Worm (Caenorhabditis elegans) whole organism, early embryonic: ENCODE data around the gene srx-32.

ENCODE experiments used
- B0310.2 ChIP-seq: sonication (generic microtip); optimal IDR thresholded peaks from 2 replicates; lab custom pipeline; 2016; ENCODE audit warnings: mild to moderate bottlenecking, missing genetic modification characterization, missing compliant biosample characterization
- F13C5.2 ChIP-seq: sonication (generic microtip); optimal IDR thresholded peaks from 2 replicates; lab custom pipeline; 2017; ENCODE audit warnings: mild to moderate bottlenecking, missing genetic modification characterization, inconsistent platforms, missing compliant biosample characterization
- aly-1 ChIP-seq: sonication (generic microtip); optimal IDR thresholded peaks from 2 replicates; lab custom pipeline; 2016; ENCODE audit warnings: missing genetic modification characterization, missing compliant biosample characterization
- ama-1 ChIP-seq: fragments of 150-350 bp; optimal IDR thresholded peaks from 2 replicates; lab custom pipeline; 2014
- ceh-13 ChIP-seq: fragments of 200-800 bp; sonication (Bioruptor generic); optimal IDR thresholded peaks from 2 replicates; lab custom pipeline; 2018; ENCODE audit warnings: mild to moderate bottlenecking, missing genetic modification characterization, missing compliant biosample characterization
- ceh-36 ChIP-seq: sonication (generic microtip); optimal IDR thresholded peaks from 2 replicates; lab custom pipeline; 2016; ENCODE audit warnings: missing genetic modification characterization, inconsistent platforms, missing compliant biosample characterization
- ets-7 ChIP-seq: sonication (generic microtip); optimal IDR thresholded peaks from 2 replicates; lab custom pipeline; 2016; ENCODE audit warnings: missing genotype, missing genetic modification characterization, missing compliant biosample characterization
- flt-1 ChIP-seq: fragments of 200-800 bp; sonication (Bioruptor generic); IDR thresholded peaks from 2 replicates; pipeline ENCODE4 v1.3.6; 2022; ENCODE audit warnings: missing genetic modification characterization, missing compliant biosample characterization
- hmbx-1 ChIP-seq: sonication (generic microtip); optimal IDR thresholded peaks from 2 replicates; lab custom pipeline; 2016; ENCODE audit warnings: mild to moderate bottlenecking, missing genetic modification characterization, missing compliant biosample characterization
- hmg-4 ChIP-seq: fragments of 200-800 bp; sonication (Bioruptor generic); optimal IDR thresholded peaks from 2 replicates; lab custom pipeline; 2018; ENCODE audit warnings: mild to moderate bottlenecking, missing genetic modification characterization, missing compliant biosample characterization
- hnd-1 ChIP-seq: sonication (generic microtip); optimal IDR thresholded peaks from 2 replicates; lab custom pipeline; 2016; ENCODE audit warnings: missing genetic modification characterization, missing compliant biosample characterization
- pes-1 ChIP-seq: fragments of 200-800 bp; sonication (Bioruptor generic); IDR thresholded peaks from 2 replicates; pipeline ENCODE4 v1.3.6; 2022; ENCODE audit warnings: missing genetic modification reagents, missing genetic modification characterization, missing compliant biosample characterization
- scrt-1 ChIP-seq: fragments of 200-800 bp; sonication (Bioruptor generic); IDR thresholded peaks from 2 replicates; pipeline ENCODE4 v1.3.6; 2022; ENCODE audit warnings: missing genetic modification characterization, missing compliant biosample characterization
- sea-1 ChIP-seq: fragments of 200-800 bp; sonication (Bioruptor generic); conservative IDR thresholded peaks from 2 replicates; pipeline ENCODE4 v1.3.6; 2022; ENCODE audit warnings: missing genetic modification characterization, missing compliant biosample characterization
- tbx-11 ChIP-seq: fragments of 200-800 bp; sonication (Bioruptor generic); IDR thresholded peaks from 2 replicates; pipeline ENCODE4 v1.3.6; 2022; ENCODE audit warnings: missing genetic modification characterization, missing compliant biosample characterization
- tbx-37 ChIP-seq: fragments of 200-800 bp; sonication (Bioruptor generic); conservative IDR thresholded peaks from 2 replicates; pipeline ENCODE4 v1.3.6; 2022; ENCODE audit warnings: missing genetic modification reagents, missing genetic modification characterization, missing compliant biosample characterization
- tra-4 ChIP-seq: sonication (generic microtip); optimal IDR thresholded peaks from 2 replicates; lab custom pipeline; 2017; ENCODE audit warnings: missing genetic modification characterization, missing compliant biosample characterization

srx-32 gene

ce11 chrV:778339-778738 lies 42.2 kb downstream of the srx-32 start, which contains the start of gene srbc-59:
Gene srbc-59 (plus strand): TSS chrV:778639.
- no peak for TF ChIP-seq sea-1 (GFP tag; lab: Robert Waterston, UW)
- TF ChIP-seq tbx-11 (GFP tag; lab: Robert Waterston, UW), result no peak
- no peak for TF ChIP-seq ets-7
- no peak for TF ChIP-seq ceh-13
- no peak for TF ChIP-seq pes-1 (GFP tag; lab: Robert Waterston, UW)
- no peak for TF ChIP-seq hmg-4 (GFP tag; lab: Kevin White, UChicago)
- no peak for TF ChIP-seq B0310.2
- no peak for TF ChIP-seq ama-1 (lab: Kevin White, UChicago)
- no peak for TF ChIP-seq flt-1 (GFP tag; lab: Robert Waterston, UW)
- no peak for TF ChIP-seq tbx-37 (GFP tag; lab: Robert Waterston, UW)
- no peak for TF ChIP-seq F13C5.2 (tag; lab: Kevin White, UChicago)
- no peak for TF ChIP-seq hnd-1 (tag; lab: Kevin White, UChicago)
- no peak for TF ChIP-seq scrt-1
- no peak for TF ChIP-seq ceh-36 (tag; lab: Kevin White, UChicago)
- TF ChIP-seq hmbx-1 (tag; lab: Kevin White, UChicago), result no peak
- TF ChIP-seq tra-4, result no peak

- no peak for TF ChIP-seq B0310.2
- no peak for TF ChIP-seq ets-7
- TF ChIP-seq hmbx-1 (tag; lab: Kevin White, UChicago), result no peak
- TF ChIP-seq hnd-1 (tag; lab: Kevin White, UChicago), result no peak
- TF ChIP-seq tra-4, result no peak
- no peak for TF ChIP-seq pes-1 (GFP tag; lab: Robert Waterston, UW)
- TF ChIP-seq F13C5.2 (tag; lab: Kevin White, UChicago), result no peak
Measured at ce11 chrV:777285-777684, 43.2 kb downstream of the srx-32 start, which contains the start of gene R09E12.9. Gene R09E12.9 (plus strand): TSS chrV:777600.

DNA sequence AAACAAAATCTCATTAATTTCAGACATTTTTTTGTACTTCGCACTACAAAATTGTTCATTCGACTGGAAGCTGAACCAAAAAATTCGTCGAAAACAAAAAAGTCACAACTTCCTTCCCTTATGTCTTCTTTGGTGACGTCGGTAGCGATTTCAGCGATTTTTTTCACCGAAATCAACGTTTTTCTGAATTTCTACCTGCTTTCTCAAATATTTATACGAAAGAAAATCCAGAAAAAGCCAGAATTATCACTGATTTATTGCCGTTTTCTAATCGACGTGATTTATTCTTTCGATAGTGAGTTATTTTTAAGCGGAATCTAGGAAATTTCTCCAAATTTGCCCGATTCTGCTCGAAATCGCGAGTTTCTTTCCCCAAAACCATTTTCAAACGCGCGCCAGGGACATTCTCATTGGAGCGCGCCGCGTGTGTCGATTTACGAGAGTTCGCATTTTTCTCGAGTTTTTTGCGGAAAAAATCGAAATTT lies 45.6 kb downstream of the srx-32 start, which contains the start of gene srbc-58:
Gene srbc-58, plus strand, starts transcription at position 121 of the 485 bp plus-strand sequence.
- no peak for TF ChIP-seq B0310.2
- no peak for TF ChIP-seq tra-4
- 0 out of 2 replicates have a peak, but pooled peaks have one; percentile 44 for TF ChIP-seq sea-1 (GFP tag; lab: Robert Waterston, UW)
- TF ChIP-seq scrt-1, result no peak
- TF ChIP-seq ets-7, result no peak
- TF ChIP-seq flt-1 (GFP tag; lab: Robert Waterston, UW), result no peak
- no peak for TF ChIP-seq tbx-11 (GFP tag; lab: Robert Waterston, UW)
- no peak for TF ChIP-seq ceh-13
- no peak for TF ChIP-seq F13C5.2 (tag; lab: Kevin White, UChicago)

- TF ChIP-seq aly-1 (tag; lab: Kevin White, UChicago) (no peak), hmbx-1 (tag; lab: Kevin White, UChicago) (no peak), sea-1 (GFP tag; lab: Robert Waterston, UW) (no peak), ets-7 (no peak), tra-4 (no peak), B0310.2 (no peak), pes-1 (GFP tag; lab: Robert Waterston, UW) (no peak), ceh-36 (tag; lab: Kevin White, UChicago) (no peak), hnd-1 (tag; lab: Kevin White, UChicago) (no peak), tbx-11 (GFP tag; lab: Robert Waterston, UW) (no peak), hmg-4 (GFP tag; lab: Kevin White, UChicago) (no peak)
Measured at ce11 chrV:774341-774740, 46.2 kb downstream of the srx-32 start.

DNA sequence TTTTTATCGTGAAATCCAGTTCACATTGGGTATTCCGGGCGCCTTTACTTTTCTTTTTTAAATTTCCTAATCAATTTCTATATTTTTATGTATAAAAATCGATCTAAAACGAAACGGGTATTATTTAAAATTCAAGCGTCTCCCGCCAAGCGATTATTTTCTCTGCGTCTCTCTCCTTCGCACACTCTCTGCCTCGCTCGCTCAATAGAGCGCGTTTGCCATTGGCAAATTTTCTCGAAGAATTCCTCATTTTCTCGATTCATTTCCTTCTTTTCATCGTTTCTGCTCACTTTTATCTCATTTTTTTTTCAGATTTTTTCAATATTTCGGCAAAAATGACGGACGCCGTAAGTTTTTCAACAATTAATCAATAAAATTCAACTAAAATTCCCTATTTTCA lies 47.3 kb downstream of the srx-32 start, which contains the start of gene sti-1:
Gene sti-1, plus strand, starts transcription at position 263 of the 400 bp plus-strand sequence.
- peak; percentile 34 for TF ChIP-seq F13C5.2 (tag; lab: Kevin White, UChicago)
- no peak for TF ChIP-seq ceh-13

DNA sequence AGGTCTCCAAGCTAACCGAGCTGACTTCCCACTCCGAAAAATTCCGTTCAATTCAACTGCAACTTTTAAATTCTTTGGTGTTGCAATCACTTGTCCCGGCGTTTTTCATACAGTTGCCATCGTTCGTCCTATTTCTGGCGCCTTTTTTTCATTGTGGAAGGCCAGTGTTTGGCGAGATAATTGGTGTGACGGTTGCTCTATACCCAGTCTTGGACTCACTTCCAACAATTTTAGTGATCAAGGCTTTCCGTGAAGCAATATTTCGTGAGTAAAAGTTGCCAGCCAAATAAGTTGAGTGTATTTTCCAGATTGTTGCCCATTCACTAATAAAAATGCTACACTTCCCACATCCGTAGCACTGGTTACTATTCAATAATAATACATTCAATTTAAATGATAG lies 48.3 kb downstream of the srx-32 start:
- no peak for TF ChIP-seq sea-1 (GFP tag; lab: Robert Waterston, UW)
- TF ChIP-seq ets-7, result no peak
- no peak for TF ChIP-seq B0310.2
- no peak for TF ChIP-seq tbx-37 (GFP tag; lab: Robert Waterston, UW)
- TF ChIP-seq F13C5.2 (tag; lab: Kevin White, UChicago), result no peak
- TF ChIP-seq flt-1 (GFP tag; lab: Robert Waterston, UW), result no peak
- TF ChIP-seq hmg-4 (GFP tag; lab: Kevin White, UChicago), result no peak
- no peak for TF ChIP-seq ceh-13
- no peak for TF ChIP-seq hmbx-1 (tag; lab: Kevin White, UChicago)
- TF ChIP-seq tra-4, result no peak
- no peak for TF ChIP-seq pes-1 (GFP tag; lab: Robert Waterston, UW)
- no peak for TF ChIP-seq ama-1 (lab: Kevin White, UChicago)
- TF ChIP-seq tbx-11 (GFP tag; lab: Robert Waterston, UW), result no peak
- TF ChIP-seq ceh-36 (tag; lab: Kevin White, UChicago), result no peak
- TF ChIP-seq aly-1 (tag; lab: Kevin White, UChicago), result no peak
- no peak for TF ChIP-seq scrt-1
- no peak for TF ChIP-seq hnd-1 (tag; lab: Kevin White, UChicago)
